Fruit fly (Drosophila melanogaster) whole organism, embryonic: ENCODE data around the gene CG17032.
A peak's percentile ranks its signal among the peaks of the same experiment; 100 is the strongest.

Experiments used
- Atf6 ChIP-seq: fragments of 200-800 bp; sonication (Bioruptor generic); IDR thresholded peaks from 2 replicates; pipeline ENCODE4 v1.3.6; 2022; ENCODE audit warnings: missing biosample characterization, missing genetic modification characterization
- CG1024 ChIP-seq: fragments of 200-800 bp; sonication (Bioruptor generic); IDR thresholded peaks from 2 replicates; pipeline ENCODE4 v1.3.6; 2022; ENCODE audit warnings: missing biosample characterization, missing genetic modification characterization
- CG10431 ChIP-seq: fragments of 200-800 bp; sonication (Bioruptor generic); optimal IDR thresholded peaks from 3 replicates; lab custom pipeline; 2018; ENCODE audit warnings: missing biosample characterization, mild to moderate bottlenecking, missing genetic modification characterization
- CG11696 ChIP-seq: fragments of 200-800 bp; sonication (Bioruptor generic); IDR thresholded peaks from 2 replicates; pipeline ENCODE4 v1.3.6; 2022; ENCODE audit warnings: missing biosample characterization, missing genetic modification characterization
- CG11723 ChIP-seq: fragments of 200-800 bp; sonication (Bioruptor generic); optimal IDR thresholded peaks from 2 replicates; lab custom pipeline; 2017; ENCODE audit warnings: missing biosample characterization, mild to moderate bottlenecking, missing genetic modification characterization
- CG12071 ChIP-seq: fragments of 200-800 bp; sonication (Bioruptor generic); optimal IDR thresholded peaks from 3 replicates; lab custom pipeline; 2018; ENCODE audit warnings: missing biosample characterization, mild to moderate bottlenecking, missing genetic modification characterization
- CG12219 ChIP-seq: fragments of 200-800 bp; sonication (Bioruptor generic); optimal IDR thresholded peaks from 3 replicates; lab custom pipeline; 2018; ENCODE audit warnings: missing biosample characterization, mild to moderate bottlenecking, missing genetic modification characterization
- CG1603 ChIP-seq: fragments of 200-800 bp; sonication (Bioruptor generic); optimal IDR thresholded peaks from 2 replicates; lab custom pipeline; 2019; ENCODE audit warnings: missing biosample characterization, mild to moderate bottlenecking, missing genetic modification characterization, moderate library complexity
- CG2120 ChIP-seq: fragments of 200-800 bp; sonication (Bioruptor generic); optimal IDR thresholded peaks from 3 replicates; lab custom pipeline; 2016; ENCODE audit warnings: missing biosample characterization, missing genetic modification characterization
- CG2712 ChIP-seq: fragments of 200-800 bp; optimal IDR thresholded peaks from 3 replicates; lab custom pipeline; 2019; ENCODE audit warnings: missing biosample characterization, mild to moderate bottlenecking, missing genetic modification characterization, moderate library complexity
- CG31388 ChIP-seq: fragments of 200-800 bp; sonication (Bioruptor generic); optimal IDR thresholded peaks from 2 replicates; lab custom pipeline; 2016; ENCODE audit warnings: missing biosample characterization, missing genetic modification characterization
- CG3838 ChIP-seq: fragments of 200-800 bp; sonication (Bioruptor generic); optimal IDR thresholded peaks from 3 replicates; lab custom pipeline; 2016; ENCODE audit warnings: missing biosample characterization, missing genetic modification characterization
- CG4730 ChIP-seq: fragments of 200-800 bp; sonication (Bioruptor generic); IDR thresholded peaks from 2 replicates; pipeline ENCODE4 v1.3.6; 2022; ENCODE audit warnings: missing biosample characterization, missing genetic modification characterization
- CG5245 ChIP-seq: fragments of 200-800 bp; sonication (Bioruptor generic); optimal IDR thresholded peaks from 3 replicates; lab custom pipeline; 2016; ENCODE audit warnings: missing biosample characterization, missing genetic modification characterization
- CG6765 ChIP-seq: fragments of 200-800 bp; sonication (Bioruptor generic); optimal IDR thresholded peaks from 3 replicates; lab custom pipeline; 2017; ENCODE audit warnings: missing biosample characterization, mild to moderate bottlenecking, missing genetic modification characterization
- CG7372 ChIP-seq: fragments of 200-800 bp; sonication (Bioruptor generic); IDR thresholded peaks from 2 replicates; pipeline ENCODE4 v1.3.6; 2022; ENCODE audit warnings: missing biosample characterization, missing genetic modification characterization
- CG9215 ChIP-seq: fragments of 200-800 bp; sonication (Bioruptor generic); IDR thresholded peaks from 2 replicates; pipeline ENCODE4 v1.3.6; 2022; ENCODE audit warnings: missing biosample characterization, missing genetic modification characterization
- CG9817 ChIP-seq: fragments of 200-800 bp; sonication (Bioruptor generic); optimal IDR thresholded peaks from 2 replicates; lab custom pipeline; 2018; ENCODE audit warnings: missing biosample characterization, mild to moderate bottlenecking, missing genetic modification characterization, moderate library complexity
- Drgx ChIP-seq: fragments of 200-800 bp; sonication (Bioruptor generic); IDR thresholded peaks from 2 replicates; pipeline ENCODE4 v1.3.6; 2022; ENCODE audit warnings: missing biosample characterization, missing genetic modification characterization
- Fer2 ChIP-seq: fragments of 200-800 bp; sonication (Bioruptor generic); optimal IDR thresholded peaks from 2 replicates; lab custom pipeline; 2018; ENCODE audit warnings: missing biosample characterization, mild to moderate bottlenecking, missing genetic modification characterization, moderate library complexity
- H15 ChIP-seq: fragments of 200-800 bp; sonication (Bioruptor generic); IDR thresholded peaks from 3 replicates; pipeline ENCODE4 v1.3.6; 2022; ENCODE audit warnings: missing biosample characterization, missing genetic modification characterization
- Lim3 ChIP-seq: fragments of 200-800 bp; sonication (Bioruptor generic); IDR thresholded peaks from 2 replicates; pipeline ENCODE4 v1.3.6; 2022; ENCODE audit warnings: missing biosample characterization, missing genetic modification characterization
- MESR4 ChIP-seq: fragments of 200-800 bp; sonication (Bioruptor generic); optimal IDR thresholded peaks from 2 replicates; lab custom pipeline; 2018; ENCODE audit warnings: missing biosample characterization, mild to moderate bottlenecking, missing genetic modification characterization, moderate library complexity
- Mad ChIP-seq: fragments of 200-800 bp; sonication (Bioruptor generic); optimal IDR thresholded peaks from 2 replicates; lab custom pipeline; 2016; ENCODE audit warnings: missing biosample characterization, missing genetic modification characterization
- NfI ChIP-seq: fragments of 200-800 bp; sonication (Bioruptor generic); optimal IDR thresholded peaks from 3 replicates; lab custom pipeline; 2018; ENCODE audit warnings: missing biosample characterization, mild to moderate bottlenecking, missing genetic modification characterization, moderate library complexity
- Poxn ChIP-seq: fragments of 200-800 bp; sonication (Bioruptor generic); IDR thresholded peaks from 2 replicates; pipeline ENCODE4 v1.3.6; 2022; ENCODE audit warnings: missing biosample characterization, missing genetic modification characterization
- Taf1 ChIP-seq: fragments of 200-800 bp; sonication (Bioruptor generic); IDR thresholded peaks from 2 replicates; pipeline ENCODE4 v1.3.6; 2022; ENCODE audit warnings: missing biosample characterization, missing genetic modification characterization
- Tbp ChIP-seq: fragments of >200 bp; optimal IDR thresholded peaks from 2 replicates; lab custom pipeline; 2018; ENCODE audit warnings: missing biosample characterization, missing genetic modification characterization
- bbx ChIP-seq: fragments of 200-800 bp; sonication (Bioruptor generic); IDR thresholded peaks from 2 replicates; pipeline ENCODE4 v1.3.6; 2022; ENCODE audit warnings: missing biosample characterization, missing genetic modification characterization; ENCODE audit not compliant: partially characterized antibody
- bsh ChIP-seq, 2 experiments: fragments of 200-800 bp; sonication (Bioruptor generic); optimal IDR thresholded peaks; 2 replicates each; lab custom pipeline; 2017 to 2018; ENCODE audit warnings: mild to moderate bottlenecking in 2 of 2, missing biosample characterization in 2 of 2, missing genetic modification characterization in 2 of 2, moderate library complexity in 1 of 2
- ci ChIP-seq: fragments of 200-800 bp; sonication (Bioruptor generic); IDR thresholded peaks from 3 replicates; pipeline ENCODE4 v1.3.6; 2022; ENCODE audit warnings: missing biosample characterization, missing genetic modification characterization
- corto ChIP-seq: fragments of 200-800 bp; sonication (Bioruptor generic); optimal IDR thresholded peaks from 2 replicates; lab custom pipeline; 2016; ENCODE audit warnings: missing biosample characterization, mild to moderate bottlenecking, missing genetic modification characterization, moderate library complexity
- dysf ChIP-seq: fragments of 200-800 bp; sonication (Bioruptor generic); IDR thresholded peaks from 3 replicates; pipeline ENCODE4 v1.3.6; 2022; ENCODE audit warnings: missing biosample characterization, missing genetic modification characterization
- en ChIP-seq: fragments of 200-800 bp; sonication (Bioruptor generic); optimal IDR thresholded peaks from 2 replicates; lab custom pipeline; 2016; ENCODE audit warnings: missing biosample characterization, missing genetic modification characterization
- esg ChIP-seq: fragments of 200-800 bp; sonication (Bioruptor generic); conservative IDR thresholded peaks from 2 replicates; pipeline ENCODE4 v1.3.6; 2022; ENCODE audit warnings: missing biosample characterization, missing genetic modification characterization
- ewg ChIP-seq: fragments of 200-800 bp; sonication (Bioruptor generic); optimal IDR thresholded peaks from 3 replicates; lab custom pipeline; 2017; ENCODE audit warnings: mild to moderate bottlenecking, missing biosample characterization, missing genetic modification reagents, missing genetic modification characterization
- eyg ChIP-seq: fragments of 200-800 bp; sonication (Bioruptor generic); optimal IDR thresholded peaks from 3 replicates; lab custom pipeline; 2016; ENCODE audit warnings: missing biosample characterization, missing genetic modification characterization
- ftz-f1 ChIP-seq: fragments of 200-800 bp; sonication (Bioruptor generic); optimal IDR thresholded peaks from 2 replicates; lab custom pipeline; 2016; ENCODE audit warnings: missing biosample characterization, missing genetic modification characterization
- gcm ChIP-seq: fragments of 200-800 bp; sonication (Bioruptor generic); optimal IDR thresholded peaks from 2 replicates; lab custom pipeline; 2019; ENCODE audit warnings: missing biosample characterization, mild to moderate bottlenecking, missing genetic modification characterization, moderate library complexity
- ham ChIP-seq: fragments of 200-800 bp; sonication (Bioruptor generic); IDR thresholded peaks from 2 replicates; pipeline ENCODE4 v1.3.6; 2022; ENCODE audit warnings: missing biosample characterization, missing genetic modification characterization
- her ChIP-seq: fragments of 200-800 bp; sonication (Bioruptor generic); optimal IDR thresholded peaks from 2 replicates; lab custom pipeline; 2016; ENCODE audit warnings: missing biosample characterization, missing genetic modification characterization
- otp ChIP-seq: fragments of 200-800 bp; sonication (Bioruptor generic); IDR thresholded peaks from 3 replicates; pipeline ENCODE4, ENCODE4 v1.3.6; 2022; ENCODE audit warnings: missing biosample characterization, missing genetic modification characterization
- p53 ChIP-seq: fragments of 200-800 bp; sonication (Bioruptor generic); optimal IDR thresholded peaks from 2 replicates; lab custom pipeline; 2016; ENCODE audit warnings: missing biosample characterization, missing genetic modification characterization
- pzg ChIP-seq: fragments of 200-800 bp; sonication (Bioruptor generic); optimal IDR thresholded peaks from 3 replicates; lab custom pipeline; 2018; ENCODE audit warnings: missing biosample characterization, mild to moderate bottlenecking, missing genetic modification characterization, moderate library complexity
- ranshi ChIP-seq: fragments of 200-800 bp; sonication (Bioruptor generic); IDR thresholded peaks from 2 replicates; pipeline ENCODE4 v1.3.6; 2022; ENCODE audit warnings: missing biosample characterization, missing genetic modification characterization
- run ChIP-seq: fragments of 200-800 bp; sonication (Bioruptor generic); optimal IDR thresholded peaks from 3 replicates; lab custom pipeline; 2018; ENCODE audit warnings: missing biosample characterization, mild to moderate bottlenecking, missing genetic modification characterization
- sima ChIP-seq: fragments of 200-800 bp; sonication (Bioruptor generic); optimal IDR thresholded peaks from 2 replicates; lab custom pipeline; 2016; ENCODE audit warnings: missing biosample characterization, missing genetic modification characterization
- tna ChIP-seq: fragments of 200-800 bp; sonication (Bioruptor generic); IDR thresholded peaks from 2 replicates; pipeline ENCODE4 v1.3.6; 2022; ENCODE audit warnings: missing biosample characterization, missing genetic modification characterization; ENCODE audit not compliant: partially characterized antibody
- unpg ChIP-seq: fragments of 200-800 bp; sonication (Bioruptor generic); optimal IDR thresholded peaks from 3 replicates; lab custom pipeline; 2018; ENCODE audit warnings: missing biosample characterization, mild to moderate bottlenecking, missing genetic modification characterization, moderate library complexity
- vvl ChIP-seq: fragments of 200-800 bp; sonication (Bioruptor generic); IDR thresholded peaks from 2 replicates; pipeline ENCODE4 v1.3.6; 2022; ENCODE audit warnings: missing biosample characterization, missing genetic modification characterization
- wor ChIP-seq: fragments of 200-800 bp; sonication (Bioruptor generic); IDR thresholded peaks from 2 replicates; pipeline ENCODE4 v1.3.6; 2022; ENCODE audit warnings: missing biosample characterization, missing genetic modification characterization

CG17032 gene

dm6 chr3L:15999358-16000005, 40.8 kb downstream of the CG17032 start (continued):
- TF ChIP-seq Fer2 (tag; lab: Kevin White, UChicago) (peak; percentile 3), ham (no peak), Atf6 (peak; percentile 87), ci (GFP tag; lab: Robert Waterston, UW) (no peak), CG1024 (GFP tag; lab: Robert Waterston, UW) (no peak), corto (GFP tag; lab: Kevin White, UChicago) (no peak), run (tag; lab: Kevin White, UChicago) (no peak), CG12219 (GFP tag; lab: Kevin White, UChicago) (peak; percentile 28), CG2120 (peak; percentile 72), unpg (GFP tag; lab: Kevin White, UChicago) (peak; percentile 59), MESR4 (GFP tag; lab: Kevin White, UChicago) (no peak), CG11723 (GFP tag; lab: Kevin White, UChicago) (no peak), CG3838 (GFP tag; lab: Kevin White, UChicago) (no peak), CG2712 (tag; lab: Kevin White, UChicago) (peak; percentile 54), NfI (GFP tag; lab: Kevin White, UChicago) (no peak), sima (GFP tag; lab: Kevin White, UChicago) (no peak), CG12071 (GFP tag; lab: Kevin White, UChicago) (peak; percentile 14), wor (GFP tag; lab: Robert Waterston, UW) (no peak), H15 (no peak), CG6765 (GFP tag; lab: Kevin White, UChicago) (peak; percentile 50), Drgx (GFP tag; lab: Robert Waterston, UW) (no peak), ewg (GFP tag; lab: Kevin White, UChicago) (no peak), Taf1 (no peak), gcm (GFP tag; lab: Kevin White, UChicago) (no peak), vvl (peak; percentile 55; the same call in 1 of the 2 replicates), esg (GFP tag; lab: Robert Waterston, UW) (0 out of 2 replicates have a peak, but pooled peaks have one; percentile 13), dysf (GFP tag; lab: Robert Waterston, UW) (peak; percentile 65; the same call in 1 of the 3 replicates), CG31388 (no peak), en (no peak), Tbp (no peak), bbx (GFP tag; lab: Robert Waterston, UW) (no peak), CG11696 (GFP tag; lab: Robert Waterston, UW) (peak; percentile 57), her (no peak), ranshi (GFP tag; lab: Robert Waterston, UW) (peak; percentile 56; the same call in 1 of the 2 replicates), bsh (GFP tag; optimal IDR thresholded peaks at IDR 0.05; lab: Kevin White, UChicago) (peak in 1 of 2 experiments; percentile 53), tna (GFP tag; lab: Robert Waterston, UW) (no peak), p53 (GFP tag; lab: Kevin White, UChicago) (no peak), Lim3 (GFP tag; lab: Robert Waterston, UW) (no peak), CG4730 (GFP tag; lab: Robert Waterston, UW) (no peak), Mad (GFP tag; lab: Kevin White, UChicago) (peak; percentile 21), pzg (GFP tag; lab: Kevin White, UChicago) (no peak), ftz-f1 (GFP tag; lab: Kevin White, UChicago) (peak; percentile 58), Poxn (peak; percentile 39; the same call in 1 of the 2 replicates), eyg (GFP tag; lab: Kevin White, UChicago) (no peak), CG9215 (GFP tag; lab: Robert Waterston, UW) (no peak), CG9817 (tag; lab: Kevin White, UChicago) (peak; percentile 49), otp (no peak), CG7372 (no peak), CG5245 (GFP tag; lab: Kevin White, UChicago) (no peak), CG1603 (tag; lab: Kevin White, UChicago) (peak; percentile 25), CG10431 (GFP tag; lab: Kevin White, UChicago) (no peak)
